Fruit fly (Drosophila melanogaster) whole organism, embryonic: ENCODE measurements around the gene CG43078.

Source experiments
- Ada2b ChIP-seq: fragments of 200-800 bp; sonication (Bioruptor generic); IDR thresholded peaks from 2 replicates; pipeline ENCODE4 v1.3.6; 2022; ENCODE audit warnings: missing biosample characterization, missing genetic modification characterization
- Bteb2 ChIP-seq: fragments of 200-800 bp; sonication (Bioruptor generic); optimal IDR thresholded peaks from 2 replicates; lab custom pipeline; 2016; ENCODE audit warnings: missing biosample characterization, missing genetic modification characterization
- CG10543 ChIP-seq: fragments of 200-800 bp; sonication (Bioruptor generic); optimal IDR thresholded peaks from 3 replicates; lab custom pipeline; 2017; ENCODE audit warnings: missing biosample characterization, mild to moderate bottlenecking, missing genetic modification characterization, moderate library complexity
- CG15073 ChIP-seq: fragments of 200-800 bp; sonication (Bioruptor generic); optimal IDR thresholded peaks from 2 replicates; lab custom pipeline; 2016; ENCODE audit warnings: missing biosample characterization, missing genetic modification characterization
- CG17802 ChIP-seq: fragments of 200-800 bp; sonication (Bioruptor generic); optimal IDR thresholded peaks from 2 replicates; lab custom pipeline; 2018; ENCODE audit warnings: missing biosample characterization, mild to moderate bottlenecking, missing genetic modification characterization, moderate library complexity
- CG1832 ChIP-seq: fragments of 200-800 bp; sonication (Bioruptor generic); optimal IDR thresholded peaks from 2 replicates; lab custom pipeline; 2017; ENCODE audit warnings: missing biosample characterization, mild to moderate bottlenecking, missing genetic modification characterization, inconsistent platforms
- CG18619 ChIP-seq: fragments of 200-800 bp; sonication (Bioruptor generic); optimal IDR thresholded peaks from 3 replicates; lab custom pipeline; 2017; ENCODE audit warnings: missing biosample characterization, mild to moderate bottlenecking, missing genetic modification characterization
- CG2202 ChIP-seq: fragments of 200-800 bp; sonication (Bioruptor generic); optimal IDR thresholded peaks from 2 replicates; lab custom pipeline; 2018; ENCODE audit warnings: missing biosample characterization, mild to moderate bottlenecking, missing genetic modification characterization
- CG2678 ChIP-seq: fragments of 200-800 bp; sonication (Bioruptor generic); optimal IDR thresholded peaks from 3 replicates; lab custom pipeline; 2019; ENCODE audit warnings: missing biosample characterization, mild to moderate bottlenecking, missing genetic modification characterization, moderate library complexity
- CG31365 ChIP-seq: fragments of 200-800 bp; sonication (Bioruptor generic); optimal IDR thresholded peaks from 2 replicates; lab custom pipeline; 2018; ENCODE audit warnings: missing biosample characterization, mild to moderate bottlenecking, missing genetic modification characterization
- CG3163 ChIP-seq: fragments of 200-800 bp; sonication (Bioruptor generic); optimal IDR thresholded peaks from 3 replicates; lab custom pipeline; 2016; ENCODE audit warnings: missing biosample characterization, missing genetic modification characterization
- CG32532 ChIP-seq: fragments of 200-800 bp; sonication (Bioruptor generic); IDR thresholded peaks from 2 replicates; pipeline ENCODE4 v1.3.6; 2022; ENCODE audit warnings: missing biosample characterization, missing genetic modification characterization
- CG34224 ChIP-seq: fragments of 200-800 bp; sonication (Bioruptor generic); IDR thresholded peaks from 3 replicates; pipeline ENCODE4 v1.3.6; 2022; ENCODE audit warnings: missing biosample characterization, missing genetic modification characterization; ENCODE audit not compliant: partially characterized antibody
- CG6254 ChIP-seq: fragments of 200-800 bp; sonication (Bioruptor generic); optimal IDR thresholded peaks from 3 replicates; lab custom pipeline; 2017; ENCODE audit warnings: mild to moderate bottlenecking, missing biosample characterization, missing genetic modification reagents, missing genetic modification characterization
- CG9727 ChIP-seq: fragments of 200-800 bp; sonication (Bioruptor generic); optimal IDR thresholded peaks from 3 replicates; lab custom pipeline; 2017; ENCODE audit warnings: missing biosample characterization, mild to moderate bottlenecking, missing genetic modification characterization
- CG9817 ChIP-seq: fragments of 200-800 bp; sonication (Bioruptor generic); optimal IDR thresholded peaks from 2 replicates; lab custom pipeline; 2018; ENCODE audit warnings: missing biosample characterization, mild to moderate bottlenecking, missing genetic modification characterization, moderate library complexity
- CoRest ChIP-seq: fragments of 200-800 bp; sonication (Bioruptor generic); optimal IDR thresholded peaks from 3 replicates; lab custom pipeline; 2018; ENCODE audit warnings: missing biosample characterization, mild to moderate bottlenecking, missing genetic modification characterization, moderate library complexity
- D19B ChIP-seq: fragments of 200-800 bp; sonication (Bioruptor generic); optimal IDR thresholded peaks from 2 replicates; lab custom pipeline; 2017; ENCODE audit warnings: missing biosample characterization, mild to moderate bottlenecking, missing genetic modification characterization
- Elba2 ChIP-seq: fragments of 200-800 bp; sonication (Bioruptor generic); optimal IDR thresholded peaks from 3 replicates; lab custom pipeline; 2016; ENCODE audit warnings: missing biosample characterization, missing genetic modification characterization
- Hr3 ChIP-seq: fragments of 200-800 bp; sonication (Bioruptor generic); optimal IDR thresholded peaks from 3 replicates; lab custom pipeline; 2016; ENCODE audit warnings: missing biosample characterization, missing genetic modification characterization
- Jarid2 ChIP-seq: fragments of 200-800 bp; sonication (Bioruptor generic); optimal IDR thresholded peaks from 3 replicates; lab custom pipeline; 2017; ENCODE audit warnings: mild to moderate bottlenecking, missing biosample characterization, missing genetic modification reagents, missing genetic modification characterization
- Lim3 ChIP-seq: fragments of 200-800 bp; sonication (Bioruptor generic); IDR thresholded peaks from 2 replicates; pipeline ENCODE4 v1.3.6; 2022; ENCODE audit warnings: missing biosample characterization, missing genetic modification characterization
- Oli ChIP-seq: fragments of 200-800 bp; sonication (Bioruptor generic); optimal IDR thresholded peaks from 2 replicates; lab custom pipeline; 2018; ENCODE audit warnings: missing biosample characterization, mild to moderate bottlenecking, missing genetic modification characterization, moderate library complexity
- Pdp1 ChIP-seq, 2 experiments: fragments of 200-800 bp; sonication (Bioruptor generic); optimal IDR thresholded peaks; 3 replicates each; lab custom pipeline; 2016; ENCODE audit warnings: missing biosample characterization in 2 of 2, missing genetic modification characterization in 2 of 2, mild to moderate bottlenecking in 1 of 2, moderate library complexity in 1 of 2
- Ptx1 ChIP-seq: fragments of 200-800 bp; sonication (Bioruptor generic); IDR thresholded peaks from 2 replicates; pipeline ENCODE4 v1.3.6; 2022; ENCODE audit warnings: missing biosample characterization, missing genetic modification characterization
- Ssrp ChIP-seq: fragments of 200-800 bp; sonication (Bioruptor generic); optimal IDR thresholded peaks from 2 replicates; lab custom pipeline; 2018; ENCODE audit warnings: missing biosample characterization, mild to moderate bottlenecking, missing genetic modification characterization, moderate library complexity
- Tbp ChIP-seq: fragments of >200 bp; optimal IDR thresholded peaks from 2 replicates; lab custom pipeline; 2018; ENCODE audit warnings: missing biosample characterization, missing genetic modification characterization
- Xrp1 ChIP-seq: fragments of 200-800 bp; sonication (Bioruptor generic); IDR thresholded peaks from 2 replicates; pipeline ENCODE4 v1.3.6; 2022; ENCODE audit warnings: missing biosample characterization, missing genetic modification characterization
- ab ChIP-seq: fragments of 200-800 bp; sonication (Bioruptor generic); optimal IDR thresholded peaks from 2 replicates; lab custom pipeline; 2016; ENCODE audit warnings: missing biosample characterization, missing genetic modification characterization
- ato ChIP-seq: fragments of 200-800 bp; sonication (Bioruptor generic); IDR thresholded peaks from 2 replicates; pipeline ENCODE4 v1.3.6; 2022; ENCODE audit warnings: missing biosample characterization, missing genetic modification characterization; ENCODE audit not compliant: partially characterized antibody
- bsh ChIP-seq, 2 experiments: fragments of 200-800 bp; sonication (Bioruptor generic); optimal IDR thresholded peaks; 2 replicates each; lab custom pipeline; 2017 to 2018; ENCODE audit warnings: mild to moderate bottlenecking in 2 of 2, missing biosample characterization in 2 of 2, missing genetic modification characterization in 2 of 2, moderate library complexity in 1 of 2
- disco-r ChIP-seq: fragments of 200-800 bp; sonication (Bioruptor generic); optimal IDR thresholded peaks from 2 replicates; lab custom pipeline; 2016; ENCODE audit warnings: missing biosample characterization, missing genetic modification characterization
- dysf ChIP-seq: fragments of 200-800 bp; sonication (Bioruptor generic); IDR thresholded peaks from 3 replicates; pipeline ENCODE4 v1.3.6; 2022; ENCODE audit warnings: missing biosample characterization, missing genetic modification characterization
- ewg ChIP-seq: fragments of 200-800 bp; sonication (Bioruptor generic); optimal IDR thresholded peaks from 3 replicates; lab custom pipeline; 2017; ENCODE audit warnings: mild to moderate bottlenecking, missing biosample characterization, missing genetic modification reagents, missing genetic modification characterization
- fd96Cb ChIP-seq: fragments of 200-800 bp; sonication (Bioruptor generic); optimal IDR thresholded peaks from 2 replicates; lab custom pipeline; 2018; ENCODE audit warnings: missing biosample characterization, mild to moderate bottlenecking, missing genetic modification characterization, moderate library complexity
- hth ChIP-seq: fragments of >200 bp; optimal IDR thresholded peaks from 2 replicates; lab custom pipeline; 2017; ENCODE audit warnings: inconsistent platforms
- kah ChIP-seq: fragments of 200-800 bp; sonication (Bioruptor generic); optimal IDR thresholded peaks from 2 replicates; lab custom pipeline; 2018; ENCODE audit warnings: missing biosample characterization, mild to moderate bottlenecking, missing genetic modification characterization
- lab ChIP-seq: fragments of 200-800 bp; sonication (Bioruptor generic); optimal IDR thresholded peaks from 3 replicates; lab custom pipeline; 2017; ENCODE audit warnings: missing biosample characterization, missing genetic modification characterization, mild to moderate bottlenecking, moderate library complexity, missing genetic modification reagents
- lmd ChIP-seq: fragments of 200-800 bp; sonication (Bioruptor generic); IDR thresholded peaks from 2 replicates; pipeline ENCODE4 v1.3.6; 2022; ENCODE audit warnings: missing biosample characterization, missing genetic modification characterization
- lola ChIP-seq, 3 experiments: fragments of >200 bp in 2 of 3; fragments of 200-800 bp in 1 of 3; sonication (Bioruptor generic) in 1 of 3; optimal IDR thresholded peaks; 2 replicates each; lab custom pipeline; 2017 to 2019; ENCODE audit warnings: missing biosample characterization in 3 of 3, missing genetic modification characterization in 3 of 3, mild to moderate bottlenecking in 1 of 3, moderate library complexity in 1 of 3
- nmo ChIP-seq: fragments of 200-800 bp; sonication (Bioruptor generic); optimal IDR thresholded peaks from 2 replicates; lab custom pipeline; 2018; ENCODE audit warnings: missing biosample characterization, mild to moderate bottlenecking, missing genetic modification characterization, moderate library complexity
- onecut ChIP-seq: fragments of 200-800 bp; sonication (Bioruptor generic); IDR thresholded peaks from 2 replicates; pipeline ENCODE4 v1.3.6; 2022; ENCODE audit warnings: missing biosample characterization, missing genetic modification characterization
- pfk ChIP-seq: fragments of 200-800 bp; sonication (Bioruptor generic); optimal IDR thresholded peaks from 2 replicates; lab custom pipeline; 2018; ENCODE audit warnings: missing biosample characterization, mild to moderate bottlenecking, missing genetic modification characterization, moderate library complexity
- psq ChIP-seq: fragments of 200-800 bp; sonication (Bioruptor generic); optimal IDR thresholded peaks from 2 replicates; lab custom pipeline; 2017; ENCODE audit warnings: missing biosample characterization, missing genetic modification characterization
- ro ChIP-seq: fragments of 200-800 bp; sonication (Bioruptor generic); IDR thresholded peaks from 2 replicates; pipeline ENCODE4 v1.3.6; 2022; ENCODE audit warnings: missing biosample characterization, missing genetic modification characterization
- run ChIP-seq: fragments of 200-800 bp; sonication (Bioruptor generic); optimal IDR thresholded peaks from 3 replicates; lab custom pipeline; 2018; ENCODE audit warnings: missing biosample characterization, mild to moderate bottlenecking, missing genetic modification characterization
- sens ChIP-seq: fragments of 200-800 bp; sonication (Bioruptor generic); peaks from one replicate; lab custom pipeline; 2016; ENCODE audit warnings: missing biosample characterization, missing genetic modification characterization
- tll ChIP-seq, 2 experiments: fragments of 200-800 bp in 1 of 2; fragments of >200 bp in 1 of 2; sonication (Bioruptor generic) in 1 of 2; optimal IDR thresholded peaks; 2 replicates each; lab custom pipeline; 2017 to 2019; ENCODE audit warnings: missing biosample characterization in 2 of 2, missing genetic modification characterization in 2 of 2, mild to moderate bottlenecking in 1 of 2, moderate library complexity in 1 of 2
- twi ChIP-seq: fragments of 200-800 bp; optimal IDR thresholded peaks from 2 replicates; lab custom pipeline; 2019; ENCODE audit warnings: missing biosample characterization, mild to moderate bottlenecking, missing genetic modification characterization, moderate library complexity
- vfl ChIP-seq: fragments of 200-800 bp; sonication (Bioruptor generic); optimal IDR thresholded peaks from 2 replicates; lab custom pipeline; 2016; ENCODE audit warnings: missing biosample characterization, missing genetic modification characterization

Gene CG43078

dm6 chr3L:8543866-8544265 is 32.7 kb upstream of the CG43078 start (continued):
- TF ChIP-seq CG17802 (tag; lab: Kevin White, UChicago): no peak
- no peak for TF ChIP-seq Jarid2 (GFP tag; lab: Kevin White, UChicago)
- TF ChIP-seq lmd (GFP tag; lab: Robert Waterston, UW): no peak
- TF ChIP-seq hth: no peak
- no peak for TF ChIP-seq CG32532 (GFP tag; lab: Robert Waterston, UW)
- no peak for TF ChIP-seq vfl (GFP tag; lab: Kevin White, UChicago)
- peak; percentile 5 for TF ChIP-seq CoRest (tag; lab: Kevin White, UChicago)
- no peak for TF ChIP-seq kah
- peak; percentile 13 for TF ChIP-seq Oli (tag; lab: Kevin White, UChicago)
- TF ChIP-seq Elba2 (GFP tag; lab: Kevin White, UChicago): no peak
- TF ChIP-seq dysf (GFP tag; lab: Robert Waterston, UW): 0 out of 3 replicates have a peak, but pooled peaks have one; percentile 12
- TF ChIP-seq CG9727: peak; percentile 9
- peak in 1 of 2 experiments; percentile 57 for TF ChIP-seq bsh (GFP tag; optimal IDR thresholded peaks at IDR 0.05; lab: Kevin White, UChicago)
- no peak for TF ChIP-seq ewg (GFP tag; lab: Kevin White, UChicago)
- no peak for TF ChIP-seq twi
- peak; percentile 16 for TF ChIP-seq Ssrp (tag; lab: Kevin White, UChicago)
- TF ChIP-seq CG2678 (tag; lab: Kevin White, UChicago): peak; percentile 43
- no peak for TF ChIP-seq disco-r (GFP tag; lab: Kevin White, UChicago)
- peak; percentile 19 for TF ChIP-seq CG2202
- TF ChIP-seq CG1832 (GFP tag; lab: Kevin White, UChicago): no peak
- TF ChIP-seq CG9817 (tag; lab: Kevin White, UChicago): peak; percentile 2
- no peak for TF ChIP-seq CG34224 (GFP tag; lab: Robert Waterston, UW)
- TF ChIP-seq CG3163 (GFP tag; lab: Kevin White, UChicago): no peak
- TF ChIP-seq onecut (GFP tag; lab: Robert Waterston, UW): 0 out of 2 replicates have a peak, but pooled peaks have one; percentile 35
- no peak for TF ChIP-seq run (tag; lab: Kevin White, UChicago)
- TF ChIP-seq Bteb2 (GFP tag; lab: Kevin White, UChicago): no peak
- TF ChIP-seq ato (GFP tag; lab: Robert Waterston, UW): no peak
- TF ChIP-seq CG6254 (GFP tag; lab: Kevin White, UChicago): no peak
- no peak for TF ChIP-seq psq (GFP tag; lab: Kevin White, UChicago)
- TF ChIP-seq CG18619 (GFP tag; lab: Kevin White, UChicago): no peak
- TF ChIP-seq lola (GFP tag; optimal IDR thresholded peaks at IDR 0.05; lab: Kevin White, UChicago): peak in 1 of 3 experiments; percentile 40
- TF ChIP-seq Tbp (GFP tag; lab: Kevin White, UChicago): no peak
- no peak for TF ChIP-seq CG10543 (GFP tag; lab: Kevin White, UChicago)
- TF ChIP-seq Hr3 (GFP tag; lab: Kevin White, UChicago): no peak
- TF ChIP-seq Ada2b (GFP tag; lab: Robert Waterston, UW): 0 out of 2 replicates have a peak, but pooled peaks have one; percentile 8
- TF ChIP-seq sens (GFP tag; lab: Kevin White, UChicago): peak; percentile 86
- TF ChIP-seq fd96Cb (tag; lab: Kevin White, UChicago): peak; percentile 27
- TF ChIP-seq tll (GFP tag; optimal IDR thresholded peaks at IDR 0.05; lab: Kevin White, UChicago): no peak
- no peak for TF ChIP-seq CG15073 (GFP tag; lab: Kevin White, UChicago)
- TF ChIP-seq ab (GFP tag; lab: Kevin White, UChicago): no peak
- no peak for TF ChIP-seq ro
- peak; percentile 9 for TF ChIP-seq lab
- no peak for TF ChIP-seq D19B (GFP tag; lab: Kevin White, UChicago)
- TF ChIP-seq Xrp1 (GFP tag; lab: Robert Waterston, UW): 0 out of 2 replicates have a peak, but pooled peaks have one; percentile 46
- TF ChIP-seq Ptx1 (GFP tag; lab: Robert Waterston, UW): peak; percentile 18; the same call in 1 of the 2 replicates
- TF ChIP-seq Pdp1 (GFP tag; optimal IDR thresholded peaks at IDR 0.05; lab: Kevin White, UChicago): peak in 1 of 2 experiments; percentile 2
- no peak for TF ChIP-seq CG31365 (tag; lab: Kevin White, UChicago)
- no peak for TF ChIP-seq pfk (GFP tag; lab: Kevin White, UChicago)
- no peak for TF ChIP-seq Lim3 (GFP tag; lab: Robert Waterston, UW)
- TF ChIP-seq nmo: peak; percentile 17
